Worm (Caenorhabditis elegans) whole organism, L2 larva: ENCODE measurements around the gene pals-22.

ENCODE experiments used
- R02D3.7 ChIP-seq: fragments of 150-350 bp; optimal IDR thresholded peaks from 2 replicates; lab custom pipeline; 2014; ENCODE audit warnings: missing biosample characterization, missing genetic modification characterization
- aly-2 ChIP-seq: fragments of 150-350 bp; optimal IDR thresholded peaks from 2 replicates; lab custom pipeline; 2014; ENCODE audit warnings: missing biosample characterization, missing genetic modification characterization
- ama-1 ChIP-seq: fragments of 150-350 bp; optimal IDR thresholded peaks from 2 replicates; lab custom pipeline; 2018; ENCODE audit warnings: inconsistent platforms
- ceh-82 ChIP-seq: fragments of 150-350 bp; optimal IDR thresholded peaks from 2 replicates; lab custom pipeline; 2014; ENCODE audit warnings: missing biosample characterization, missing genetic modification characterization
- lin-13 ChIP-seq: fragments of 150-350 bp; optimal IDR thresholded peaks from 2 replicates; lab custom pipeline; 2014; ENCODE audit warnings: missing biosample characterization, missing genetic modification reagents, missing genetic modification characterization
- nhr-6 ChIP-seq: fragments of 150-350 bp; optimal IDR thresholded peaks from 2 replicates; lab custom pipeline; 2014; ENCODE audit warnings: missing biosample characterization, missing genetic modification characterization
- skn-1 ChIP-seq: sonication (generic microtip); optimal IDR thresholded peaks from 2 replicates; lab custom pipeline; 2017; ENCODE audit warnings: missing biosample characterization, missing genetic modification characterization
- snpc-4 ChIP-seq: fragments of 150-350 bp; optimal IDR thresholded peaks from 2 replicates; lab custom pipeline; 2014; ENCODE audit warnings: missing biosample characterization, missing genetic modification characterization
- unc-62 ChIP-seq: fragments of 150-350 bp; optimal IDR thresholded peaks from 2 replicates; lab custom pipeline; 2014; ENCODE audit warnings: missing biosample characterization, missing genetic modification reagents, missing genetic modification characterization
- ztf-4 ChIP-seq: fragments of 150-350 bp; optimal IDR thresholded peaks from 2 replicates; lab custom pipeline; 2014; ENCODE audit warnings: missing biosample characterization, missing genetic modification characterization

DNA sequence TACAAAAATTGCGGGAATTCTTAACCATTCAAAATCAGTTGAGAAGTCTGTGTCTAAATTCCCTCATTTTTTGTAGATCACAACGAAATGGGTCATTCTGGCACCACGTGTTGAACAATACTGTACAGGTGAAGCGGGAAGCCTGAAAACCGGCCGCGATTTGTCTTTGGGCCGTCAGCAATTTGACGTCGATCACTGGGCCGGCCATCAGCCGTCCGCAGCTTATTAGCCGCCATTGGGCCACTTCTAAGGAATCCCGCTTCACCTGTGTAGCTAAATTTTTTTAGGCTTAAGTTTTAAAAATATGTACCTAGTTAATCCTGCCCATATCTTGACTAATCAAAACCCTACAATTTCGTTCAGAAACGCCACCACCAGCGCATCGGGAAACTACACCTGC lies 27.4 kb downstream of the pals-22 start:
- TF ChIP-seq unc-62 (GFP tag; lab: Kevin White, UChicago) (no peak), ztf-4 (tag; lab: Kevin White, UChicago) (no peak), ceh-82 (tag; lab: Kevin White, UChicago) (no peak), snpc-4 (tag; lab: Kevin White, UChicago) (no peak), nhr-6 (tag; lab: Kevin White, UChicago) (no peak), ama-1 (lab: Kevin White, UChicago) (no peak), R02D3.7 (tag; lab: Kevin White, UChicago) (no peak), aly-2 (tag; lab: Kevin White, UChicago) (no peak), skn-1 (tag; lab: Kevin White, UChicago) (no peak), lin-13 (GFP tag; lab: Kevin White, UChicago) (no peak)
